Fruit fly (Drosophila melanogaster) whole organism, embryonic: ENCODE measurements around the gene Desat2.

Source experiments
- Ada2b ChIP-seq: fragments of 200-800 bp; sonication (Bioruptor generic); IDR thresholded peaks from 2 replicates; pipeline ENCODE4 v1.3.6; 2022; ENCODE audit warnings: missing biosample characterization, missing genetic modification characterization
- Antp ChIP-seq: fragments of 200-800 bp; sonication (Bioruptor generic); optimal IDR thresholded peaks from 3 replicates; lab custom pipeline; 2016; ENCODE audit warnings: missing biosample characterization, missing genetic modification characterization
- Awh ChIP-seq: fragments of 200-800 bp; sonication (Bioruptor generic); IDR thresholded peaks from 2 replicates; pipeline ENCODE4, ENCODE4 v1.3.6; 2022; ENCODE audit warnings: missing biosample characterization, missing genetic modification characterization
- CG10209 ChIP-seq: fragments of 200-800 bp; sonication (Bioruptor generic); optimal IDR thresholded peaks from 3 replicates; lab custom pipeline; 2017; ENCODE audit warnings: missing biosample characterization, mild to moderate bottlenecking, missing genetic modification characterization, missing genetic modification reagents
- CG10543 ChIP-seq: fragments of 200-800 bp; sonication (Bioruptor generic); optimal IDR thresholded peaks from 3 replicates; lab custom pipeline; 2017; ENCODE audit warnings: missing biosample characterization, mild to moderate bottlenecking, missing genetic modification characterization, moderate library complexity
- CG12299 ChIP-seq: fragments of 200-800 bp; sonication (Bioruptor generic); optimal IDR thresholded peaks from 2 replicates; lab custom pipeline; 2018; ENCODE audit warnings: missing biosample characterization, mild to moderate bottlenecking, missing genetic modification characterization
- CG1603 ChIP-seq: fragments of 200-800 bp; sonication (Bioruptor generic); optimal IDR thresholded peaks from 2 replicates; lab custom pipeline; 2019; ENCODE audit warnings: missing biosample characterization, mild to moderate bottlenecking, missing genetic modification characterization, moderate library complexity
- CG16815 ChIP-seq: fragments of 200-800 bp; sonication (Bioruptor generic); optimal IDR thresholded peaks from 3 replicates; lab custom pipeline; 2017; ENCODE audit warnings: missing biosample characterization, mild to moderate bottlenecking, missing genetic modification characterization
- CG31224 ChIP-seq: fragments of 200-800 bp; sonication (Bioruptor generic); IDR thresholded peaks from 2 replicates; pipeline ENCODE4 v1.3.6; 2022; ENCODE audit warnings: missing biosample characterization, missing genetic modification characterization
- CG3281 ChIP-seq: fragments of 200-800 bp; sonication (Bioruptor generic); optimal IDR thresholded peaks from 3 replicates; lab custom pipeline; 2017; ENCODE audit warnings: missing biosample characterization, mild to moderate bottlenecking, missing genetic modification characterization
- CG4360 ChIP-seq: fragments of 200-800 bp; sonication (Bioruptor generic); IDR thresholded peaks from 2 replicates; pipeline ENCODE4 v1.3.6; 2022; ENCODE audit warnings: missing biosample characterization, missing genetic modification characterization
- CG8290 ChIP-seq, 3 experiments: fragments of 200-800 bp; sonication (Bioruptor generic); optimal IDR thresholded peaks; 2 replicates each; lab custom pipeline; 2016 to 2019; ENCODE audit warnings: missing biosample characterization in 3 of 3, missing genetic modification characterization in 3 of 3, mild to moderate bottlenecking in 2 of 3, moderate library complexity in 1 of 3
- CG8359 ChIP-seq: fragments of 200-800 bp; sonication (Bioruptor generic); optimal IDR thresholded peaks from 2 replicates; lab custom pipeline; 2017; ENCODE audit warnings: missing biosample characterization, mild to moderate bottlenecking, missing genetic modification characterization, borderline replicate concordance
- CG8765 ChIP-seq: fragments of 200-800 bp; sonication (Bioruptor generic); IDR thresholded peaks from 2 replicates; pipeline ENCODE4 v1.3.6; 2022; ENCODE audit warnings: missing biosample characterization, missing genetic modification characterization
- CG9727 ChIP-seq: fragments of 200-800 bp; sonication (Bioruptor generic); optimal IDR thresholded peaks from 3 replicates; lab custom pipeline; 2017; ENCODE audit warnings: missing biosample characterization, mild to moderate bottlenecking, missing genetic modification characterization
- D19A ChIP-seq: fragments of 200-800 bp; optimal IDR thresholded peaks from 3 replicates; lab custom pipeline; 2019; ENCODE audit warnings: missing biosample characterization, mild to moderate bottlenecking, missing genetic modification characterization, moderate library complexity
- Dad ChIP-seq: fragments of 200-800 bp; sonication (Bioruptor generic); optimal IDR thresholded peaks from 3 replicates; lab custom pipeline; 2016; ENCODE audit warnings: missing biosample characterization, missing genetic modification characterization
- Drgx ChIP-seq: fragments of 200-800 bp; sonication (Bioruptor generic); IDR thresholded peaks from 2 replicates; pipeline ENCODE4 v1.3.6; 2022; ENCODE audit warnings: missing biosample characterization, missing genetic modification characterization
- Fer1 ChIP-seq: fragments of 200-800 bp; sonication (Bioruptor generic); optimal IDR thresholded peaks from 2 replicates; lab custom pipeline; 2017; ENCODE audit warnings: missing biosample characterization, mild to moderate bottlenecking, missing genetic modification characterization
- Gsc ChIP-seq: fragments of 200-800 bp; sonication (Bioruptor generic); IDR thresholded peaks from 2 replicates; pipeline ENCODE4 v1.3.6; 2022; ENCODE audit warnings: missing biosample characterization, missing genetic modification characterization
- HHEX ChIP-seq: fragments of 200-800 bp; sonication (Bioruptor generic); optimal IDR thresholded peaks from 3 replicates; lab custom pipeline; 2017; ENCODE audit warnings: missing biosample characterization, mild to moderate bottlenecking, missing genetic modification characterization, missing genetic modification reagents
- Hr39 ChIP-seq: fragments of >200 bp; optimal IDR thresholded peaks from 2 replicates; lab custom pipeline; 2017
- Lhr ChIP-seq: fragments of 200-800 bp; sonication (Bioruptor generic); optimal IDR thresholded peaks from 3 replicates; lab custom pipeline; 2017; ENCODE audit warnings: mild to moderate bottlenecking, missing biosample characterization, missing genetic modification reagents, missing genetic modification characterization
- Stat92E ChIP-seq, 3 experiments: fragments of >200 bp in 2 of 3; fragments of 200-800 bp in 1 of 3; sonication (Bioruptor generic) in 1 of 3; optimal IDR thresholded peaks; 2 replicates each; lab custom pipeline; 2017 to 2019; ENCODE audit warnings: missing biosample characterization in 3 of 3, missing genetic modification characterization in 3 of 3, mild to moderate bottlenecking in 1 of 3, moderate library complexity in 1 of 3
- TFAM ChIP-seq: fragments of 200-800 bp; sonication (Bioruptor generic); optimal IDR thresholded peaks from 2 replicates; lab custom pipeline; 2017; ENCODE audit warnings: missing biosample characterization, missing genetic modification characterization, inconsistent platforms
- Tbp ChIP-seq: fragments of >200 bp; optimal IDR thresholded peaks from 2 replicates; lab custom pipeline; 2018; ENCODE audit warnings: missing biosample characterization, missing genetic modification characterization
- Xbp1 ChIP-seq: fragments of 200-800 bp; sonication (Bioruptor generic); optimal IDR thresholded peaks from 3 replicates; lab custom pipeline; 2016; ENCODE audit warnings: missing biosample characterization, mild to moderate bottlenecking, missing genetic modification characterization
- ash1 ChIP-seq: fragments of 200-800 bp; sonication (Bioruptor generic); optimal IDR thresholded peaks from 2 replicates; lab custom pipeline; 2018; ENCODE audit warnings: missing biosample characterization, mild to moderate bottlenecking, missing genetic modification characterization
- cas ChIP-seq: fragments of 200-800 bp; sonication (Bioruptor generic); IDR thresholded peaks from 2 replicates; pipeline ENCODE4 v1.3.6; 2022; ENCODE audit warnings: missing biosample characterization, missing genetic modification characterization
- chinmo ChIP-seq: fragments of 200-800 bp; sonication (Bioruptor generic); IDR thresholded peaks from 4 replicates; pipeline ENCODE4 v1.3.6; 2022; ENCODE audit warnings: missing biosample characterization, missing genetic modification characterization; ENCODE audit not compliant: partially characterized antibody
- chm ChIP-seq: fragments of 200-800 bp; sonication (Bioruptor generic); IDR thresholded peaks from 2 replicates; pipeline ENCODE4 v1.3.6; 2022; ENCODE audit warnings: missing biosample characterization, missing genetic modification characterization
- crol ChIP-seq: fragments of 200-800 bp; sonication (Bioruptor generic); IDR thresholded peaks from 2 replicates; pipeline ENCODE4 v1.3.6; 2022; ENCODE audit warnings: missing biosample characterization, missing genetic modification characterization
- disco-r ChIP-seq: fragments of 200-800 bp; sonication (Bioruptor generic); optimal IDR thresholded peaks from 2 replicates; lab custom pipeline; 2016; ENCODE audit warnings: missing biosample characterization, missing genetic modification characterization
- dm ChIP-seq: fragments of 200-800 bp; sonication (Bioruptor generic); optimal IDR thresholded peaks from 3 replicates; lab custom pipeline; 2016; ENCODE audit warnings: missing biosample characterization, missing genetic modification characterization
- fd96Cb ChIP-seq: fragments of 200-800 bp; sonication (Bioruptor generic); optimal IDR thresholded peaks from 2 replicates; lab custom pipeline; 2018; ENCODE audit warnings: missing biosample characterization, mild to moderate bottlenecking, missing genetic modification characterization, moderate library complexity
- gcm2 ChIP-seq: fragments of 200-800 bp; sonication (Bioruptor generic); optimal IDR thresholded peaks from 2 replicates; lab custom pipeline; 2016; ENCODE audit warnings: missing biosample characterization, missing genetic modification characterization
- hbn ChIP-seq: fragments of 200-800 bp; sonication (Bioruptor generic); IDR thresholded peaks from 2 replicates; pipeline ENCODE4 v1.3.6; 2022; ENCODE audit warnings: missing biosample characterization, missing genetic modification characterization; ENCODE audit not compliant: partially characterized antibody
- jing ChIP-seq: fragments of 200-800 bp; sonication (Bioruptor generic); optimal IDR thresholded peaks from 2 replicates; lab custom pipeline; 2018; ENCODE audit warnings: missing biosample characterization, mild to moderate bottlenecking, missing genetic modification characterization
- lilli ChIP-seq: fragments of 200-800 bp; sonication (Bioruptor generic); optimal IDR thresholded peaks from 3 replicates; lab custom pipeline; 2016; ENCODE audit warnings: missing biosample characterization, missing genetic modification characterization
- nau ChIP-seq: fragments of 200-800 bp; sonication (Bioruptor generic); optimal IDR thresholded peaks from 3 replicates; lab custom pipeline; 2017; ENCODE audit warnings: missing biosample characterization, mild to moderate bottlenecking, missing genetic modification characterization, missing genetic modification reagents
- nom ChIP-seq: fragments of 200-800 bp; sonication (Bioruptor generic); optimal IDR thresholded peaks from 2 replicates; lab custom pipeline; 2017; ENCODE audit warnings: missing biosample characterization, missing genetic modification characterization, mild to moderate bottlenecking, moderate library complexity, missing genetic modification reagents
- pan ChIP-seq, 4 experiments: fragments of >200 bp in 3 of 4; fragments of 200-800 bp in 1 of 4; sonication (Bioruptor generic) in 1 of 4; optimal IDR thresholded peaks in 3 of 4; IDR thresholded peaks in 1 of 4; 2 replicates each; pipeline versions ENCODE4 v1.3.6 to Lab custom; 2017 to 2022; ENCODE audit warnings: missing biosample characterization in 2 of 4, missing genetic modification characterization in 2 of 4, mixed read lengths in 1 of 4
- rib ChIP-seq: fragments of 200-800 bp; sonication (Bioruptor generic); IDR thresholded peaks from 2 replicates; pipeline ENCODE4 v1.3.6; 2022; ENCODE audit warnings: missing biosample characterization, missing genetic modification characterization
- row ChIP-seq: fragments of 200-800 bp; sonication (Bioruptor generic); IDR thresholded peaks from 3 replicates; pipeline ENCODE4 v1.3.6; 2022; ENCODE audit warnings: missing biosample characterization, missing genetic modification characterization
- scrt ChIP-seq: fragments of 200-800 bp; sonication (Bioruptor generic); optimal IDR thresholded peaks from 2 replicates; lab custom pipeline; 2018; ENCODE audit warnings: missing biosample characterization, mild to moderate bottlenecking, missing genetic modification characterization, moderate library complexity
- sd ChIP-seq: fragments of 200-800 bp; sonication (Bioruptor generic); optimal IDR thresholded peaks from 3 replicates; lab custom pipeline; 2018; ENCODE audit warnings: missing biosample characterization, mild to moderate bottlenecking, missing genetic modification characterization, moderate library complexity
- sqz ChIP-seq: fragments of 200-800 bp; sonication (Bioruptor generic); optimal IDR thresholded peaks from 3 replicates; lab custom pipeline; 2018; ENCODE audit warnings: missing biosample characterization, mild to moderate bottlenecking, missing genetic modification characterization
- unc-4 ChIP-seq: fragments of 200-800 bp; sonication (Bioruptor generic); IDR thresholded peaks from 2 replicates; pipeline ENCODE4 v1.3.6; 2022; ENCODE audit warnings: missing biosample characterization, missing genetic modification characterization; ENCODE audit not compliant: partially characterized antibody
- unpg ChIP-seq: fragments of 200-800 bp; sonication (Bioruptor generic); optimal IDR thresholded peaks from 3 replicates; lab custom pipeline; 2018; ENCODE audit warnings: missing biosample characterization, mild to moderate bottlenecking, missing genetic modification characterization, moderate library complexity

The Desat2 gene

DNA sequence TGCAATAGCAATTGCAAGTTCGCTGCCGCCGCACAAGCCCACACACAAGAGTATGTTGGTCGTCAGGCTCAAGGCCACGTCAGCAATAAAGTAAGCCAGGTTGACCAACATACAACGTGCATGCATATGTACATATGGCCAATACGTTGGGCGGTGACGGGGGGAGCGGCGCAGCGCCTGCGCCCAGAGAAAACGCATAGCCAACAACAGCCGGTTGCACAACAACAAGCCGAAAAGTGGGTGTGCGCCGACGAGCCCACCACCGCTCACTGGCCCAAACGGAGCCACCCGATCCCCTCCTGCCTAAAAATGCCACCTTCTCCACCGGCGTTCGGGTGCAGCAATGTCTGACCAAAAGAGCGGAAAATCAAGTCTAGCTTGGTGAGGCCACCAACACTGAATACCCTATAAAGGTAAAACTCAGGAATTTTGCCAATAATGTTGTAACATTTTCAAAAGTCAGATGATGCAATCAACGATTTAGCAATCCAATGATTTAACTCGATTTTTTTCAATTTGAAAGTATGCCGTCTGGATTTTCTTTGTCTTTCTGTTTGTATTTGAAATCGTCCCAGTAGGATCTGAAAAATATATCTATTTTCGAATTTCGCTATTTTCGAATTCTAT is 16.0 kb downstream of the Desat2 start, which contains the start of gene CG5509:
Gene CG5509 (plus strand): TSS at position 577 of the 627 bp plus-strand sequence.
- TF ChIP-seq scrt (GFP tag; lab: Kevin White, UChicago), result no peak
- TF ChIP-seq CG8290 (GFP tag; optimal IDR thresholded peaks at IDR 0.05; lab: Kevin White, UChicago), result no peak
- no peak for TF ChIP-seq CG8290 (tag; optimal IDR thresholded peaks at IDR 0.05; lab: Kevin White, UChicago)
- TF ChIP-seq CG3281 (GFP tag; lab: Kevin White, UChicago), result no peak
- TF ChIP-seq Fer1 (GFP tag; lab: Kevin White, UChicago), result no peak
- TF ChIP-seq chinmo (GFP tag; lab: Robert Waterston, UW), result peak; percentile 83; the same call in 2 of the 4 replicates
- peak; percentile 88 for TF ChIP-seq crol (GFP tag; lab: Robert Waterston, UW)
- TF ChIP-seq Awh (GFP tag; lab: Robert Waterston, UW), result no peak
- peak; percentile 60 for TF ChIP-seq CG4360 (GFP tag; lab: Robert Waterston, UW)
- no peak for TF ChIP-seq Stat92E (GFP tag; optimal IDR thresholded peaks at IDR 0.05; lab: Kevin White, UChicago)
- no peak for TF ChIP-seq CG1603 (tag; lab: Kevin White, UChicago)
- TF ChIP-seq CG31224 (GFP tag; lab: Robert Waterston, UW), result no peak
- TF ChIP-seq Lhr (GFP tag; lab: Kevin White, UChicago), result no peak
- TF ChIP-seq CG10543 (GFP tag; lab: Kevin White, UChicago), result no peak
- 0 out of 3 replicates have a peak, but pooled peaks have one; percentile 20 for TF ChIP-seq row (GFP tag; lab: Robert Waterston, UW)
- peak; percentile 26 for TF ChIP-seq sd (tag; lab: Kevin White, UChicago)
- no peak for TF ChIP-seq Gsc
- no peak for TF ChIP-seq CG12299 (tag; lab: Kevin White, UChicago)
- TF ChIP-seq ash1, result no peak
- TF ChIP-seq rib (GFP tag; lab: Robert Waterston, UW), result no peak
- no peak for TF ChIP-seq pan (optimal IDR thresholded peaks at IDR 0.05; lab: Kevin White, UChicago)
- no peak for TF ChIP-seq pan (GFP tag; optimal IDR thresholded peaks at IDR 0.05 in 1 of 2, IDR thresholded peaks at IDR 0.05 in 1 of 2)
- TF ChIP-seq Tbp (GFP tag; lab: Kevin White, UChicago), result no peak
- TF ChIP-seq CG8765 (GFP tag; lab: Robert Waterston, UW), result no peak
- no peak for TF ChIP-seq HHEX
- TF ChIP-seq disco-r (GFP tag; lab: Kevin White, UChicago), result no peak
- TF ChIP-seq CG8359 (GFP tag; lab: Kevin White, UChicago), result no peak
- no peak for TF ChIP-seq Antp (GFP tag; lab: Kevin White, UChicago)
- no peak for TF ChIP-seq CG9727
- no peak for TF ChIP-seq TFAM
- no peak for TF ChIP-seq CG10209
- TF ChIP-seq chm (GFP tag; lab: Robert Waterston, UW), result no peak
- TF ChIP-seq fd96Cb (tag; lab: Kevin White, UChicago), result no peak
- peak; percentile 50 for TF ChIP-seq Drgx
- TF ChIP-seq jing (GFP tag; lab: Kevin White, UChicago), result no peak
- no peak for TF ChIP-seq hbn
- peak; percentile 9 for TF ChIP-seq D19A (tag; lab: Kevin White, UChicago)
- TF ChIP-seq Hr39 (lab: Kevin White, UChicago), result no peak
- TF ChIP-seq nau, result no peak
- no peak for TF ChIP-seq cas (GFP tag; lab: Robert Waterston, UW)
- TF ChIP-seq unc-4, result no peak
- TF ChIP-seq unpg (GFP tag; lab: Kevin White, UChicago), result no peak
- TF ChIP-seq gcm2 (GFP tag; lab: Kevin White, UChicago), result no peak
- TF ChIP-seq Dad (GFP tag; lab: Kevin White, UChicago), result no peak
- peak; percentile 4 for TF ChIP-seq Xbp1 (GFP tag; lab: Kevin White, UChicago)
- TF ChIP-seq dm (GFP tag; lab: Kevin White, UChicago), result no peak
- no peak for TF ChIP-seq sqz (GFP tag; lab: Kevin White, UChicago)
- no peak for TF ChIP-seq CG16815 (GFP tag; lab: Kevin White, UChicago)
- TF ChIP-seq lilli (GFP tag; lab: Kevin White, UChicago), result no peak
- TF ChIP-seq nom, result peak; percentile 6
- TF ChIP-seq Ada2b (GFP tag; lab: Robert Waterston, UW), result no peak
